Worm (Caenorhabditis elegans): ENCODE data around the gene metl-6.

DNA sequence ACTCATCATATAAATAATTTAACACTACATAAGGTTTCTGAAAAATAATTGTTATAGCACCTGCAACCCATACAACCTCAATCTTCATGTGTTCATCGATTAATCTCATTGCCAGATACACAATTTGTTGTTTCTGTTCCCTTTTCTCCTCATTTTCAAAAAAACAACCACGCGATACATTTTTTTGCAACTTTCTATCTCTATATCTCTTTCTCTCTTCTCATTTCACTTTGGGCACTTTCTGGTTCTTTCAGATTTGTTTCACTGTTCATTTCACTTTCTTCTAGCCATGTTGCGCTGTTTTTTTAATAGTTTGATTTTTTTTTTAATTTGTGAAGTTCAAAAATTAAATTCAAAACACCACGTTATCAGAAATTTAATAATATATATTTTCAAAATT lies 37.7 kb upstream of the metl-6 start:
- no peak for TF ChIP-seq ztf-11 (tag; optimal IDR thresholded peaks at IDR 0.05)
- no peak for TF ChIP-seq sptf-1 (tag; optimal IDR thresholded peaks at IDR 0.05)
- TF ChIP-seq ces-1 (GFP tag; optimal IDR thresholded peaks at IDR 0.05): no peak
- TF ChIP-seq nhr-237 (tag; optimal IDR thresholded peaks at IDR 0.05): no peak
- TF ChIP-seq unc-62 (GFP tag; optimal IDR thresholded peaks at IDR 0.05): no peak
- TF ChIP-seq mep-1 (tag; optimal IDR thresholded peaks at IDR 0.05): no peak
- no peak for TF ChIP-seq nhr-76 (tag; optimal IDR thresholded peaks at IDR 0.05)
- TF ChIP-seq elt-1 (tag; optimal IDR thresholded peaks at IDR 0.05; ENCODE audit: borderline replicate concordance, insufficient read depth): no peak
- TF ChIP-seq ceh-83 (GFP tag; optimal IDR thresholded peaks at IDR 0.05): no peak
- no peak for TF ChIP-seq pha-4 (tag; optimal IDR thresholded peaks at IDR 0.05)
- no peak for TF ChIP-seq lsy-2 (tag; optimal IDR thresholded peaks at IDR 0.05)
- TF ChIP-seq lin-32 (GFP tag; optimal IDR thresholded peaks at IDR 0.05): no peak
